Worm (Caenorhabditis elegans): ENCODE results near the gene Y51A2B.2.

The Y51A2B.2 gene

DNA sequence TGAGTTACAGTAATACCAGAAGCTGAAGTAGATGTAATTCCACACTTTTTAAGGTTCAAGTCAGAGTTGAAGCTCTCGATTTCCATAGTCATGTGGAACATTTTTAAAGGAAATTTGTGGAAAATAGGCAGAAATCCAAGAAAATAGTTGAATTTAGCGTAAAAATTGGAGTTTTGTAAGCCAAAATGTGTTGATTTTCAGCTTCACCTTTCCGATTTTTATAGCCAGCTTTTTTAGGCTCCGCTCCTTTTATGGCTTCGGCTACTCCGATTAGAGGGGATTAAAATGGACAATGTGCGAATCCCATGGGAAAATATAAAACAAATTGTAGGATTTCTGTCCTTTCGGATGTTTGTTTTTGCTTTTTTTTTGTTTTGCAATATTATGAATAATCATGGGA, 6.0 kb upstream of the Y51A2B.2 start, which contains the start of gene C08E8.6:
C08E8.6 (minus strand) TSS at position 101 of the 400 bp plus-strand sequence.
- TF ChIP-seq ama-1 (optimal IDR thresholded peaks at IDR 0.05) (no peak), hlh-11 (tag; optimal IDR thresholded peaks at IDR 0.05) (no peak), dve-1 (tag; optimal IDR thresholded peaks at IDR 0.05; ENCODE audit: insufficient read depth) (no peak), lin-38 (GFP tag; IDR thresholded peaks at IDR 0.05) (no peak), gei-8 (GFP tag; optimal IDR thresholded peaks at IDR 0.05) (no peak), tra-1 (GFP tag; IDR thresholded peaks at IDR 0.05) (no peak), snpc-4 (tag; optimal IDR thresholded peaks at IDR 0.05) (no peak), Y48G9A.11 (GFP tag; IDR thresholded peaks at IDR 0.05) (no peak), F49E8.2 (tag; optimal IDR thresholded peaks at IDR 0.05; ENCODE audit: borderline replicate concordance) (no peak), set-16 (GFP tag; IDR thresholded peaks at IDR 0.05) (no peak), ceh-32 (tag; optimal IDR thresholded peaks at IDR 0.05; ENCODE audit: poor library complexity) (no peak), F37D6.2 (tag; optimal IDR thresholded peaks at IDR 0.05) (no peak), hlh-30 (tag; optimal IDR thresholded peaks at IDR 0.05; ENCODE audit: insufficient read depth) (no peak), zip-11 (GFP tag; IDR thresholded peaks at IDR 0.05) (no peak), lin-39 (tag; optimal IDR thresholded peaks at IDR 0.05) (no peak), aly-2 (tag; optimal IDR thresholded peaks at IDR 0.05) (no peak), fkh-10 (GFP tag; optimal IDR thresholded peaks at IDR 0.05) (no peak), dmd-8 (GFP tag; IDR thresholded peaks at IDR 0.05) (no peak), F44E2.7 (GFP tag; IDR thresholded peaks at IDR 0.05) (no peak)

DNA sequence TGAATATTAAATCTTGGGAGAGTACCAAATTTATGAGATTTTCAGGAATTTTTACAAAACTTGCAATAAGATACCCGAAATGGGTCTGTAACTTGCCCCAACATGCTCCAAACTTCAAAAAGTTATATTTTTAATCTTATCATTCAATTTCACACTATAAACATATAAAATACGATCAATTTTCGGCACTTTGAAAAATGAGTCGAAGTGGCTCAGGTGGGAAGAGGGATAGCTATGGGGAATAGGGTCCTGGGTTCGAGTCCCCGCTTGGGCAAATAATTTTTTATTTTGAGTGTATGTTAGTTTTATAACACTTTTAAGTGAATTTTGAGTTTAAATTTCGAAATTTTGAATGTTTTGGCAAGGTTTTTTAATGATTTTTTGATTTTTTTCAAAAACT, 3.3 kb upstream of the Y51A2B.2 start:
- no peak for TF ChIP-seq daf-16 (GFP tag; optimal IDR thresholded peaks at IDR 0.05)
- peak; percentile 35 for TF ChIP-seq daf-16 (tag; optimal IDR thresholded peaks at IDR 0.05)
- TF ChIP-seq zip-2 (tag; optimal IDR thresholded peaks at IDR 0.05) = no peak
- no peak for TF ChIP-seq zag-1 (tag; optimal IDR thresholded peaks at IDR 0.05)
- no peak for TF ChIP-seq Y75B8A.6 (GFP tag; IDR thresholded peaks at IDR 0.05)
- TF ChIP-seq ceh-82 (tag; optimal IDR thresholded peaks at IDR 0.05) = no peak
- TF ChIP-seq ZK546.5 (tag; optimal IDR thresholded peaks at IDR 0.05) = no peak
- TF ChIP-seq lin-38 (GFP tag; IDR thresholded peaks at IDR 0.05) = 0 out of 2 replicates have a peak, but pooled peaks have one; percentile 6
- TF ChIP-seq snpc-4 (tag; optimal IDR thresholded peaks at IDR 0.05) = no peak
- TF ChIP-seq skn-1 (tag; optimal IDR thresholded peaks at IDR 0.05) = no peak
- TF ChIP-seq D1046.2 (GFP tag; IDR thresholded peaks at IDR 0.05) = no peak

DNA sequence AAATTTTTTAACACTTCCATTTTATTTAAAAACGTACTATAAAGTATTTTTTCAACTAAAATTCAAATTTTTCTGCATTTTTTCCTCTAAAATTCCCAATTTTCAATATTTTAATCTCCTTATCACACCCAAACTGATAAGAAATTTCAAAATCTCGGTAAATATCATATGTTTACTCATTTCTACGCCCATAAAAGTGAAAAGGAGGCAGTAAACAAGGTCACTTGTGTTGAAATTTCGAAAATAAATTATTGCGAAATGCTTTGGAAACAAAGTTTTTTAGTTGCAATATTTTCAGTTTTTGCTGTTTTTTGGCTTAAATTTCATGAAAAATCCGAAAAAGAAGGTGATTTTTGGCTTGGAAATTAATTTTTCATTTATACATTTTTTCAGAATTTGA, 2.7 kb upstream of the Y51A2B.2 start, which contains the start of gene C08E8.4:
C08E8.4 (plus strand) TSS at position 268 of the 400 bp plus-strand sequence.
- no peak for TF ChIP-seq T26A8.4 (GFP tag; IDR thresholded peaks at IDR 0.05)
- no peak for TF ChIP-seq egl-27 (tag; optimal IDR thresholded peaks at IDR 0.05)
- TF ChIP-seq nhr-48 (tag; optimal IDR thresholded peaks at IDR 0.05) = no peak
- peak; percentile 61 for TF ChIP-seq pqm-1 (tag; optimal IDR thresholded peaks at IDR 0.05)
- no peak for TF ChIP-seq Y75B8A.6 (GFP tag; IDR thresholded peaks at IDR 0.05)
- TF ChIP-seq duxl-1 (tag; optimal IDR thresholded peaks at IDR 0.05; ENCODE audit: poor library complexity) = no peak
- no peak for TF ChIP-seq lsy-2 (tag; optimal IDR thresholded peaks at IDR 0.05)
- TF ChIP-seq lin-29 (GFP tag; IDR thresholded peaks at IDR 0.05) = no peak
- TF ChIP-seq daf-16 (GFP tag; optimal IDR thresholded peaks at IDR 0.05) = no peak
- TF ChIP-seq daf-16 (tag; optimal IDR thresholded peaks at IDR 0.05) = peak; percentile 100
- TF ChIP-seq spr-1 (tag; optimal IDR thresholded peaks at IDR 0.05) = no peak
- TF ChIP-seq hlh-30 (tag; optimal IDR thresholded peaks at IDR 0.05; ENCODE audit: insufficient read depth) = peak; percentile 35
- no peak for TF ChIP-seq F37D6.2 (tag; optimal IDR thresholded peaks at IDR 0.05)
- no peak for TF ChIP-seq D1046.2 (GFP tag; IDR thresholded peaks at IDR 0.05)
- no peak for TF ChIP-seq ceh-44 (GFP tag; IDR thresholded peaks at IDR 0.05)
- no peak for TF ChIP-seq madf-5 (GFP tag; IDR thresholded peaks at IDR 0.05)
- no peak for TF ChIP-seq rbr-2 (tag; optimal IDR thresholded peaks at IDR 0.05)
- TF ChIP-seq spr-3 (GFP tag; optimal IDR thresholded peaks at IDR 0.05) = no peak
- TF ChIP-seq zfp-2 (tag; optimal IDR thresholded peaks at IDR 0.05) = no peak
- no peak for TF ChIP-seq dmd-6 (GFP tag; IDR thresholded peaks at IDR 0.05)
- no peak for TF ChIP-seq daf-19 (GFP tag; conservative IDR thresholded peaks at IDR 0.05)
- no peak for TF ChIP-seq ztf-7 (tag; optimal IDR thresholded peaks at IDR 0.05)
- TF ChIP-seq zfp-3 (GFP tag; conservative IDR thresholded peaks at IDR 0.05) = no peak
- TF ChIP-seq zag-1 (tag; optimal IDR thresholded peaks at IDR 0.05) = no peak
- no peak for TF ChIP-seq dmd-9 (GFP tag; IDR thresholded peaks at IDR 0.05)
- no peak for TF ChIP-seq T20F7.1 (GFP tag; optimal IDR thresholded peaks at IDR 0.05)
- no peak for TF ChIP-seq Y105C5A.15 (GFP tag; IDR thresholded peaks at IDR 0.05)
- TF ChIP-seq arid-1 (GFP tag; conservative IDR thresholded peaks at IDR 0.05) = no peak

Data from whole organism, L4 larva.